Worm (Caenorhabditis elegans) whole organism, L2 larva: ENCODE results near the gene F56H9.6.

Experiments used
- ZK546.5 ChIP-seq: sonication (generic microtip); optimal IDR thresholded peaks from 2 replicates; lab custom pipeline; 2017; ENCODE audit warnings: missing biosample characterization, missing genetic modification characterization
- alr-1 ChIP-seq: fragments of 150-350 bp; optimal IDR thresholded peaks from 2 replicates; lab custom pipeline; 2014; ENCODE audit warnings: missing biosample characterization, missing genetic modification characterization
- nhr-10 ChIP-seq: sonication (generic microtip); optimal IDR thresholded peaks from 2 replicates; lab custom pipeline; 2017; ENCODE audit warnings: missing biosample characterization, missing genetic modification characterization
- nhr-11 ChIP-seq: fragments of 150-350 bp; optimal IDR thresholded peaks from 2 replicates; lab custom pipeline; 2014; ENCODE audit warnings: missing biosample characterization, missing genetic modification characterization
- nhr-237 ChIP-seq: fragments of 150-350 bp; optimal IDR thresholded peaks from 2 replicates; lab custom pipeline; 2014; ENCODE audit warnings: missing biosample characterization, missing genetic modification characterization
- sem-4 ChIP-seq: fragments of 150-350 bp; optimal IDR thresholded peaks from 2 replicates; lab custom pipeline; 2014; ENCODE audit warnings: missing biosample characterization, missing genetic modification reagents, missing genetic modification characterization
- snpc-4 ChIP-seq: fragments of 150-350 bp; optimal IDR thresholded peaks from 2 replicates; lab custom pipeline; 2014; ENCODE audit warnings: missing biosample characterization, missing genetic modification characterization
- unc-39 ChIP-seq: fragments of 150-350 bp; optimal IDR thresholded peaks from 2 replicates; lab custom pipeline; 2014; ENCODE audit warnings: missing biosample characterization, missing genetic modification characterization
- unc-55 ChIP-seq: fragments of 150-350 bp; sonication (generic microtip); optimal IDR thresholded peaks from 3 replicates; lab custom pipeline; 2014; ENCODE audit warnings: missing biosample characterization, missing genetic modification reagents, missing genetic modification characterization
- ztf-1 ChIP-seq: fragments of 200-800 bp; sonication (Bioruptor generic); conservative IDR thresholded peaks from 2 replicates; pipeline ENCODE4 v1.3.6; 2022; ENCODE audit warnings: missing genetic modification characterization, missing compliant biosample characterization

ce11 chrV:12633046-12633445, 3.4 kb upstream of the F56H9.6 start:
- no peak for TF ChIP-seq sem-4 (tag; lab: Kevin White, UChicago)
- no peak for TF ChIP-seq nhr-11 (tag; lab: Kevin White, UChicago)
- TF ChIP-seq alr-1 = no peak
- TF ChIP-seq unc-55 (GFP tag; lab: Kevin White, UChicago) = no peak
- TF ChIP-seq nhr-10 (tag; lab: Kevin White, UChicago) = no peak
- TF ChIP-seq unc-39 (tag; lab: Kevin White, UChicago) = no peak
- no peak for TF ChIP-seq snpc-4 (tag; lab: Kevin White, UChicago)
- no peak for TF ChIP-seq ZK546.5 (tag; lab: Kevin White, UChicago)
- TF ChIP-seq nhr-237 (tag; lab: Kevin White, UChicago) = no peak
- no peak for TF ChIP-seq ztf-1 (GFP tag; lab: Robert Waterston, UW)
